Fruit fly (Drosophila melanogaster): ENCODE data around the gene eIF1A.

eIF1A gene

DNA sequence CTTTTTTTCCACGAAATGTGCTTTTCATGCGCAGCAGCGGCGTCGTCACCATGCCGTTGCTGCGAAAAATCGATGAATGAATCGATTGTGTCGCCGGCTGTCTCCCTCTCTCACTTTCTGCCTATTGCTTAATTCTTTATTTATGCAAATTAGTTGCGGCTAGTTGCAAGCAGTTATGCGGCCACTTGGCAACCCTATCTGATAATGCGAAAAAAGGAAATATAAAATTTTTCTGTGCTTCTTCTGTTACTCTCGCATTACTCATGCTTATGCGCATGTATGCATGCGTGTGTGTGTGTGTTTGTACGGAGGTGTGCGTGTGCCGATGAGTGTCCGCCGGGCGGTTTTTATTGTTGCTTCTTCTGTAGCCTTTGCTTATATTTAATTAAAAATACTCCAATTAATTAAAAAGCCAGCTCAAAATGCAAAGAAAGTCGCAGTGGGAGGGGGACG lies 30.7 kb upstream of the eIF1A start (continued):
- TF ChIP-seq lbe (GFP tag; optimal IDR thresholded peaks at IDR 0.05): no peak
- no peak for TF ChIP-seq CG31388 (GFP tag; optimal IDR thresholded peaks at IDR 0.05)
- peak; percentile 84 for TF ChIP-seq ewg (GFP tag; optimal IDR thresholded peaks at IDR 0.05)
- 0 out of 2 replicates have a peak, but pooled peaks have one; percentile 6 for TF ChIP-seq CG9932 (GFP tag; IDR thresholded peaks at IDR 0.05)
- no peak for TF ChIP-seq stc (GFP tag; IDR thresholded peaks at IDR 0.05)
- TF ChIP-seq ttk (GFP tag; IDR thresholded peaks at IDR 0.05): no peak
- no peak for TF ChIP-seq CG3163 (GFP tag; optimal IDR thresholded peaks at IDR 0.05)
- no peak for TF ChIP-seq CG2875 (GFP tag; optimal IDR thresholded peaks at IDR 0.05)
- TF ChIP-seq CG4424 (GFP tag; optimal IDR thresholded peaks at IDR 0.05): no peak
- TF ChIP-seq HLH3B (GFP tag; IDR thresholded peaks at IDR 0.05): no peak
- TF ChIP-seq sr (GFP tag; IDR thresholded peaks at IDR 0.05): no peak
- no peak for TF ChIP-seq CG11560 (tag; IDR thresholded peaks at IDR 0.05)
- TF ChIP-seq mld (GFP tag; IDR thresholded peaks at IDR 0.05; ENCODE audit: partially characterized antibody): no peak
- no peak for TF ChIP-seq trem (tag; optimal IDR thresholded peaks at IDR 0.05)
- no peak for TF ChIP-seq eyg (GFP tag; optimal IDR thresholded peaks at IDR 0.05)
- TF ChIP-seq CG4730 (GFP tag; IDR thresholded peaks at IDR 0.05): no peak
- TF ChIP-seq tio (GFP tag; optimal IDR thresholded peaks at IDR 0.05): no peak
- no peak for TF ChIP-seq Ets97D (GFP tag; optimal IDR thresholded peaks at IDR 0.05)
- peak; percentile 11 for TF ChIP-seq Dek (tag; optimal IDR thresholded peaks at IDR 0.05)
- no peak for TF ChIP-seq CG8281 (tag; optimal IDR thresholded peaks at IDR 0.05)
- no peak for TF ChIP-seq gro (GFP tag; optimal IDR thresholded peaks at IDR 0.05)
- TF ChIP-seq pho (GFP tag; optimal IDR thresholded peaks at IDR 0.05): no peak
- no peak for TF ChIP-seq dpn (GFP tag; optimal IDR thresholded peaks at IDR 0.05)
- TF ChIP-seq Meics (GFP tag; optimal IDR thresholded peaks at IDR 0.05): no peak
- no peak for TF ChIP-seq oc (tag; optimal IDR thresholded peaks at IDR 0.05)
- no peak for TF ChIP-seq Eip74EF (GFP tag; optimal IDR thresholded peaks at IDR 0.05)
- TF ChIP-seq ken (GFP tag; IDR thresholded peaks at IDR 0.05): no peak
- no peak for TF ChIP-seq slp2 (GFP tag; optimal IDR thresholded peaks at IDR 0.05)
- no peak for TF ChIP-seq Oaz (GFP tag; IDR thresholded peaks at IDR 0.05)
- TF ChIP-seq CG4328 (GFP tag; optimal IDR thresholded peaks at IDR 0.05): no peak
- TF ChIP-seq CG18262 (tag; optimal IDR thresholded peaks at IDR 0.05): no peak
- peak; percentile 49 for TF ChIP-seq mirr (GFP tag; optimal IDR thresholded peaks at IDR 0.05)
- no peak for TF ChIP-seq NK7.1 (GFP tag; optimal IDR thresholded peaks at IDR 0.05)
- no peak for TF ChIP-seq CG16815 (GFP tag; optimal IDR thresholded peaks at IDR 0.05)
- TF ChIP-seq jigr1 (GFP tag; IDR thresholded peaks at IDR 0.05): no peak
- peak; percentile 37; the same call in 1 of the 2 replicates for TF ChIP-seq MBD-R2 (GFP tag; IDR thresholded peaks at IDR 0.05)
- TF ChIP-seq D (optimal IDR thresholded peaks at IDR 0.05): no peak
- no peak for TF ChIP-seq D (GFP tag; optimal IDR thresholded peaks at IDR 0.05)
- no peak for TF ChIP-seq CG7357 (GFP tag; IDR thresholded peaks at IDR 0.05)
- no peak for TF ChIP-seq Awh (GFP tag; IDR thresholded peaks at IDR 0.05)
- no peak for TF ChIP-seq pan (optimal IDR thresholded peaks at IDR 0.05)
- peak in 1 of 2 experiments; percentile 14 for TF ChIP-seq pan (GFP tag; optimal IDR thresholded peaks at IDR 0.05 in 1 of 2, IDR thresholded peaks at IDR 0.05 in 1 of 2)
- peak in 1 of 2 experiments; percentile 15 for TF ChIP-seq Pdp1 (GFP tag; optimal IDR thresholded peaks at IDR 0.05)
- no peak for TF ChIP-seq CG18599 (GFP tag; optimal IDR thresholded peaks at IDR 0.05)
- no peak for TF ChIP-seq bigmax (GFP tag; optimal IDR thresholded peaks at IDR 0.05)
- no peak for TF ChIP-seq nmo (GFP tag; optimal IDR thresholded peaks at IDR 0.05)
- no peak for TF ChIP-seq CTCF (GFP tag; optimal IDR thresholded peaks at IDR 0.05)
- TF ChIP-seq CG30431 (GFP tag; optimal IDR thresholded peaks at IDR 0.05): no peak
- TF ChIP-seq CG17568 (GFP tag; optimal IDR thresholded peaks at IDR 0.05): no peak
- TF ChIP-seq Hmx (GFP tag; optimal IDR thresholded peaks at IDR 0.05): no peak
- peak; percentile 35 for TF ChIP-seq lilli (GFP tag; optimal IDR thresholded peaks at IDR 0.05)
- no peak for TF ChIP-seq CG4404 (GFP tag; IDR thresholded peaks at IDR 0.05)
- TF ChIP-seq CG3838 (GFP tag; optimal IDR thresholded peaks at IDR 0.05): no peak
